Worm (Caenorhabditis elegans): Measurements from ENCODE around the gene smg-4.

The smg-4 gene

DNA sequence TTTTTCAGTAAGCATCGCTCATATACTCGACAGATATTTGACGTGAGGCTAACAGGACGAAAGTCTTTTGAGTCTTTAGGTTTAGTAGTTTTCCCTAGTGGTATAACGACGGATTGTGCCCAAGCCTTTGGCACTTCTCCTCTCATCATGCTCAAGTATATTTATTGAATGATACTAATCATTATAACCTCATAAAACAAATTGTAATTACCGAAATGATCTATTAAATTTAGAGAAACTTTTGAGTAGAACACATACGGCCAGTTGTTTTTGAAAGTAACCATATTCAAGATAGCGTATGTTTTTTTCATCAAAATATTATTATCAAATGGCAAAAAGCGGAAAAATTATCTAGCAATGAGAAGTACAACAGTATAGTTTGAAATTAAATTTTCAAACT is 6.2 kb downstream of the smg-4 start:
- TF ChIP-seq fkh-10 (GFP tag; optimal IDR thresholded peaks at IDR 0.05) = no peak
- TF ChIP-seq unc-3 (GFP tag; conservative IDR thresholded peaks at IDR 0.05) = no peak
- no peak for TF ChIP-seq unc-3 (tag; optimal IDR thresholded peaks at IDR 0.05)
- TF ChIP-seq ceh-34 (tag; optimal IDR thresholded peaks at IDR 0.05) = no peak
- no peak for TF ChIP-seq unc-42 (tag; optimal IDR thresholded peaks at IDR 0.05)
- no peak for TF ChIP-seq unc-55 (GFP tag; optimal IDR thresholded peaks at IDR 0.05)
- TF ChIP-seq nfya-1 (tag; optimal IDR thresholded peaks at IDR 0.05) = no peak
- TF ChIP-seq eyg-1 (tag; optimal IDR thresholded peaks at IDR 0.05) = no peak
- no peak for TF ChIP-seq sox-4 (tag; optimal IDR thresholded peaks at IDR 0.05)
- no peak for TF ChIP-seq ceh-24 (tag; optimal IDR thresholded peaks at IDR 0.05)
- no peak for TF ChIP-seq lin-11 (tag; optimal IDR thresholded peaks at IDR 0.05)
- no peak for TF ChIP-seq pax-1 (tag; optimal IDR thresholded peaks at IDR 0.05)
- TF ChIP-seq F13H6.1 (tag; optimal IDR thresholded peaks at IDR 0.05) = no peak
- no peak for TF ChIP-seq che-1 (tag; optimal IDR thresholded peaks at IDR 0.05)
- TF ChIP-seq C38D4.7 (GFP tag; optimal IDR thresholded peaks at IDR 0.05) = no peak
- TF ChIP-seq pag-3 (tag; optimal IDR thresholded peaks at IDR 0.05; ENCODE audit: borderline replicate concordance) = no peak

DNA sequence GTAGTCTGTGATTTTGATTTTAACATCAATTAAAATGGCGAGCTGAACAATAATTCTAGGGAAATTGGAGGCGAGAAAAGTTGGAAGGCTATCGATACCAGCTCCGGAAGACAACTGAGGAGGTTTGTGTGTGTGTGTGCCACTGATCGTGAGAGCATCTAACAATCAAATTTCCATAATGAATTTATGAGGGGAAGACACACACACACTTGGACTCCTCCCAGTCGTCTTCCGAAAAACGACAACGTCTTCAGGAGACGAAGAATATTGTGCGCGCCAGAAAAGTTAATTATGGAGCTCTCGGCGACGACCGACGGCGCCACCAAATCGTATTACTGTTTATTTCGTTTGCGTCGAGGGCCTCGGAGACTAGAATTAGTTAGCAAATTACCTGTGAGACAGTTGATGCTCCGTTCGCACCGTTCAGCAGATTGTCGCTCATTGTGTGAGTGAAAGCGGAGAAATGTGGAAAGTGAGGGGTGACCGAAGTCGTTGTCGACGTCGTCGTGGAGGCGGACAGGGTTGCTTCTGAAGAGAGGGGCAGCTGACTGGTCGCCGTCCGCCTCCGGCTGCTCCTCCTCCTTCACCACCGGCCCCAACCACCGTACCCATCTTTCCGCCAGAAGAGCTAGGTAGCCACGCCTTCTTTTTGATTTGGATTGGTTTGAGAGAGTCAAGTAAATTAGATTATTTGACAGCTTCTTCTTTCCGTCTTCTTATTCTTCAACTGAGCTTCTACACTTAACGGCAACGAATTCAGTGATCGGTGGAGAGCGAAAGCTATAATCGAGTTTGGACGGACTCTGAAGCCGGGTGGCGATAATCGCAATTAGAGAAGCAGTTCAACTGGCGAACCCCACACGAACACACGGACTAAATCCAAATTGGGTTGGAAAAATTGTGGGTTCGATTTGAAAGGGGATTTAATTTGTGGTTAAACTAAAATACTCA is 8.4 kb downstream of the smg-4 start, which contains the start of gene unc-42:
unc-42 (minus strand) TSS at position 564 of the 951 bp plus-strand sequence.
- no peak for TF ChIP-seq tbx-2 (tag; optimal IDR thresholded peaks at IDR 0.05)
- TF ChIP-seq ets-4 (tag; optimal IDR thresholded peaks at IDR 0.05) = no peak
- TF ChIP-seq unc-3 (GFP tag; conservative IDR thresholded peaks at IDR 0.05) = no peak
- no peak for TF ChIP-seq unc-3 (tag; optimal IDR thresholded peaks at IDR 0.05)
- no peak for TF ChIP-seq hlh-13 (GFP tag; optimal IDR thresholded peaks at IDR 0.05)
- no peak for TF ChIP-seq ceh-18 (tag; optimal IDR thresholded peaks at IDR 0.05)
- TF ChIP-seq ceh-30 (tag; optimal IDR thresholded peaks at IDR 0.05) = no peak
- no peak for TF ChIP-seq ceh-34 (tag; optimal IDR thresholded peaks at IDR 0.05)
- peak; percentile 69 for TF ChIP-seq ceh-31 (tag; optimal IDR thresholded peaks at IDR 0.05)
- peak; percentile 33 for TF ChIP-seq nfya-1 (tag; optimal IDR thresholded peaks at IDR 0.05)
- no peak for TF ChIP-seq sox-4 (tag; optimal IDR thresholded peaks at IDR 0.05)

DNA sequence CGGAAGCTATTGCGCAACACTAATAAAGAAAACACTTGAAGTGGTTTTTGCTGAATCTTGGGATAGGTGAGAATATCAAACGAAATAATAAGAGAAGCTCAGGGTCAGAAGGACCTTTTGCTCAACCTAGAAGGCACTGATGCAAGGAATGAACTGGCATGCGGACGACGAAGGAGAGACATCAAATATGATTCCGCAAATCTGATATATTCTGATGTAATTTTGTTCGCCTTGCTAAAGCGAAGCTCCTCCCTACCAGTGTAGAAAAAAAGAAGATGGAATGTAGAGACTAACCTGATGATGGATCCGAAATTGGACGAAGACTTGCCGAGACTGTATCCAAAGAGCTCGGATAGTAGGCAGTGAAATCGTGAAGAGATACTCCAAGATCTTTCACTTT is 9.6 kb downstream of the smg-4 start:
- TF ChIP-seq ahr-1 (tag; optimal IDR thresholded peaks at IDR 0.05) = no peak
- TF ChIP-seq mec-3 (tag; optimal IDR thresholded peaks at IDR 0.05; ENCODE audit: borderline replicate concordance) = no peak

DNA sequence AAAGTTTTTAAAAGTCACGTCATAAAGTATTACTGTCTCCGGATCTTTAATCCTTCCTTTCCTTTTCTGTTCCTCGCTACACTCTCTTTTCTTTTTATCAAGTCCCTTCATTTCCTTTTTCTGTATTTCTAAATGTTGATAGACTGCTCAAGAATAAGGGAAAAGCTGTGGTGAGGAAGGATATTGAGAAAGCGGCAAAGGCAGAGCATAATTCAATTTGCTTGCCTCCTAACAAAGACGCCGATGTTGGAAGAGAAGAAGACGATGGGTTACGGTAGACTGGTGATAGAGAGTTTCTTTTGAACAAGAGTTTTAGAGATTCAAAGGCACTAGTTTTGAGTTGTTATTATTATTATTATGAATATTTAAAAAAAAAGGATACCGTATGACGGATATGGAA is 11.9 kb downstream of the smg-4 start:
- peak; percentile 15 for TF ChIP-seq ceh-31 (tag; optimal IDR thresholded peaks at IDR 0.05)
- no peak for TF ChIP-seq syd-9 (tag; optimal IDR thresholded peaks at IDR 0.05)

DNA sequence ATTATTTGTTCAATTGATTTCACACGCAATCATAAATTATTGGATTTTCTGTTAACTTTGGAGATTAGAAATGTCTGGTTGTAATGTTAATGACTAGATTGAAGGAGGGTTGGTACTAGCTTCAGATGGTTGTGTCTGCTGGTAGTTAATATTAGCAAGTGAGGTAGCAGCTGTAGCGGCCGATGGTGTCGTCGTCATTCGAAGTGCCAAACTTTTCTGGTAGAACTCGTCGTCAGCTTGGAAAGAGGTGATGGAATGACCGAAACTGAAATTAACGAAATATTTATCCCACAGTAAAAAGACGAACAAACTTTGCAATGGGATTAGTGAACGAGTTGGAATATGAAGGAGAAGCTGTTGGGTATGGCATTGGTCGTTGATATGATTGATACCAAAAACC is 13.0 kb downstream of the smg-4 start:
- no peak for TF ChIP-seq elt-4 (tag; optimal IDR thresholded peaks at IDR 0.05)
- TF ChIP-seq ceh-45 (GFP tag; IDR thresholded peaks at IDR 0.05) = no peak
- TF ChIP-seq ceh-18 (tag; optimal IDR thresholded peaks at IDR 0.05) = no peak
- TF ChIP-seq C38D4.7 (GFP tag; optimal IDR thresholded peaks at IDR 0.05) = no peak

DNA sequence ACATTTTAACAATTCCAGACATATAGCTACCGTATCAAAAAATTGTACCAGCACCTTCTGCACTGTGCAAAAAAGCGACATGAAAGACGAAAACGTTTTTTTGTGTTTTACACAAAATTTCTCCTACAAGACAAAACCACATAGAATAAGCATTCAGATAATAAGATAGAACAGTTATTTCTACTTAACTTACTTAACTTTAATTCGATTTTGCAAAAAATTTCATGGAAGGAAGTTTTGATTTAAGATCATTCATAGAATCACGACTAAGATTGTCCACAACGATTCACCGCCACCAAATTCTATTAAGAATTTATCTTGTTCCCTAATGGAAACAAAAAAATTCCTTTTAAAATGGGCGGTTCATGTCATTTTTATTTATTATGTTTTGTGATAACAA is 13.8 kb downstream of the smg-4 start:
- TF ChIP-seq ceh-9 (tag; optimal IDR thresholded peaks at IDR 0.05) (no peak), hlh-15 (tag; optimal IDR thresholded peaks at IDR 0.05) (no peak), nhr-11 (tag; optimal IDR thresholded peaks at IDR 0.05) (no peak), elt-4 (tag; optimal IDR thresholded peaks at IDR 0.05) (no peak), che-1 (tag; optimal IDR thresholded peaks at IDR 0.05) (no peak), tbx-2 (tag; optimal IDR thresholded peaks at IDR 0.05) (no peak), ceh-2 (tag; optimal IDR thresholded peaks at IDR 0.05) (no peak), gmeb-2 (tag; optimal IDR thresholded peaks at IDR 0.05) (no peak), lin-11 (tag; optimal IDR thresholded peaks at IDR 0.05) (no peak), tbx-7 (tag; optimal IDR thresholded peaks at IDR 0.05) (no peak)
